Worm (Caenorhabditis elegans) whole organism, L4 larva: ENCODE measurements around the gene F58B4.2.
A peak's percentile ranks its signal among the peaks of the same experiment; 100 is the strongest.

ENCODE experiments used
- F10B5.3 ChIP-seq: sonication (generic microtip); optimal IDR thresholded peaks from 2 replicates; lab custom pipeline; 2016; ENCODE audit warnings: mild to moderate bottlenecking, missing genetic modification characterization, missing compliant biosample characterization
- F26F4.8 ChIP-seq: fragments of 200-800 bp; sonication (Bioruptor generic); conservative IDR thresholded peaks from 2 replicates; pipeline ENCODE4 v1.3.6; 2022; ENCODE audit warnings: missing genetic modification characterization, missing compliant biosample characterization
- F44E2.7 ChIP-seq: fragments of 200-800 bp; sonication (Bioruptor generic); IDR thresholded peaks from 2 replicates; pipeline ENCODE4 v2.1.2; 2022; ENCODE audit warnings: missing genetic modification characterization, missing compliant biosample characterization
- F49E8.2 ChIP-seq: sonication (generic microtip); optimal IDR thresholded peaks from 2 replicates; lab custom pipeline; 2016; ENCODE audit warnings: missing compliant biosample characterization, mild to moderate bottlenecking, missing genetic modification characterization, borderline replicate concordance
- T20F7.1 ChIP-seq: fragments of 200-800 bp; sonication (Bioruptor generic); optimal IDR thresholded peaks from 2 replicates; lab custom pipeline; 2018; ENCODE audit warnings: mild to moderate bottlenecking, missing genetic modification characterization, missing compliant biosample characterization
- T26A8.4 ChIP-seq: fragments of 200-800 bp; sonication (Bioruptor generic); IDR thresholded peaks from 2 replicates; pipeline ENCODE4 v1.3.6; 2022; ENCODE audit warnings: missing genetic modification characterization, missing compliant biosample characterization
- Y75B8A.6 ChIP-seq: fragments of 200-800 bp; sonication (Bioruptor generic); IDR thresholded peaks from 2 replicates; pipeline ENCODE4 v1.3.6; 2022; ENCODE audit warnings: missing genetic modification reagents, missing genetic modification characterization, missing compliant biosample characterization
- ama-1 ChIP-seq: fragments of 150-350 bp; optimal IDR thresholded peaks from 2 replicates; lab custom pipeline; 2014; ENCODE audit warnings: inconsistent platforms, mixed read lengths
- ceh-20 ChIP-seq: fragments of 200-800 bp; sonication (Bioruptor generic); IDR thresholded peaks from 2 replicates; pipeline ENCODE4 v1.3.6; 2022; ENCODE audit warnings: missing genetic modification reagents, missing genetic modification characterization, missing compliant biosample characterization
- ceh-44 ChIP-seq: fragments of 200-800 bp; sonication (Bioruptor generic); IDR thresholded peaks from 2 replicates; pipeline ENCODE4 v1.3.6; 2022; ENCODE audit warnings: missing genetic modification reagents, missing genetic modification characterization, missing compliant biosample characterization
- ces-1 ChIP-seq: fragments of 150-350 bp; sonication (generic microtip); optimal IDR thresholded peaks from 4 replicates; lab custom pipeline; 2014; ENCODE audit warnings: missing biosample characterization, missing genetic modification reagents, missing genetic modification characterization
- dmd-6 ChIP-seq: fragments of 200-800 bp; sonication (Bioruptor generic); IDR thresholded peaks from 2 replicates; pipeline ENCODE4 v1.3.6; 2022; ENCODE audit warnings: missing genetic modification reagents, missing genetic modification characterization, missing compliant biosample characterization
- dmd-8 ChIP-seq: fragments of 200-800 bp; sonication (Bioruptor generic); IDR thresholded peaks from 2 replicates; pipeline ENCODE4 v1.3.6; 2022; ENCODE audit warnings: missing genetic modification characterization, missing compliant biosample characterization
- dmd-9 ChIP-seq: fragments of 200-800 bp; sonication (Bioruptor generic); IDR thresholded peaks from 2 replicates; pipeline ENCODE4 v1.3.6; 2022; ENCODE audit warnings: missing genetic modification reagents, missing genetic modification characterization, missing compliant biosample characterization
- egl-43 ChIP-seq: fragments of 200-800 bp; sonication (Bioruptor generic); IDR thresholded peaks from 2 replicates; pipeline ENCODE4 v1.3.6; 2022; ENCODE audit warnings: missing genetic modification reagents, missing genetic modification characterization, missing compliant biosample characterization
- gei-8 ChIP-seq: fragments of 200-800 bp; sonication (Bioruptor generic); optimal IDR thresholded peaks from 2 replicates; lab custom pipeline; 2018; ENCODE audit warnings: mild to moderate bottlenecking, missing genetic modification characterization, missing compliant biosample characterization
- hlh-11 ChIP-seq: fragments of 200-800 bp; sonication (Bioruptor generic); optimal IDR thresholded peaks from 2 replicates; lab custom pipeline; 2018; ENCODE audit warnings: mild to moderate bottlenecking, missing genetic modification characterization, missing compliant biosample characterization
- hlh-30 ChIP-seq: sonication (generic microtip); optimal IDR thresholded peaks from 2 replicates; lab custom pipeline; 2017; ENCODE audit warnings: antibody characterized with exemption, mild to moderate bottlenecking, missing genetic modification characterization, missing compliant biosample characterization; ENCODE audit not compliant: insufficient read depth
- jun-1 ChIP-seq: fragments of 150-350 bp; optimal IDR thresholded peaks from 2 replicates; lab custom pipeline; 2014; ENCODE audit warnings: missing biosample characterization, missing genetic modification reagents, missing genetic modification characterization
- lim-7 ChIP-seq: fragments of 200-800 bp; sonication (Bioruptor generic); IDR thresholded peaks from 2 replicates; pipeline ENCODE4 v1.3.6; 2022; ENCODE audit warnings: missing genetic modification characterization, missing compliant biosample characterization
- lin-1 ChIP-seq: fragments of 200-800 bp; sonication (Bioruptor generic); IDR thresholded peaks from 2 replicates; pipeline ENCODE4 v1.3.6; 2022; ENCODE audit warnings: missing genetic modification reagents, missing genetic modification characterization, missing compliant biosample characterization
- lir-3 ChIP-seq: sonication (generic microtip); optimal IDR thresholded peaks from 2 replicates; lab custom pipeline; 2016; ENCODE audit warnings: mild to moderate bottlenecking, missing genetic modification characterization, missing compliant biosample characterization
- lsy-2 ChIP-seq, 2 experiments: fragments of 150-350 bp in 1 of 2; sonication (generic microtip) in 1 of 2; optimal IDR thresholded peaks; 2 replicates each; lab custom pipeline; 2014 to 2017; ENCODE audit warnings: missing biosample characterization in 2 of 2, missing genetic modification characterization in 2 of 2
- madf-9 ChIP-seq: fragments of 200-800 bp; sonication (Bioruptor generic); conservative IDR thresholded peaks from 2 replicates; pipeline ENCODE4 v1.3.6; 2022; ENCODE audit warnings: missing genetic modification reagents, missing genetic modification characterization, missing compliant biosample characterization
- mdt-29 ChIP-seq: fragments of 200-800 bp; sonication (Bioruptor generic); IDR thresholded peaks from 2 replicates; pipeline ENCODE4 v1.3.6; 2022; ENCODE audit warnings: missing genetic modification reagents, missing genetic modification characterization, missing compliant biosample characterization
- mxl-3 ChIP-seq: fragments of 200-800 bp; sonication (Bioruptor generic); optimal IDR thresholded peaks from 2 replicates; lab custom pipeline; 2018; ENCODE audit warnings: mild to moderate bottlenecking, missing genetic modification characterization, missing compliant biosample characterization
- nhr-111 ChIP-seq: fragments of 200-800 bp; sonication (Bioruptor generic); optimal IDR thresholded peaks from 2 replicates; lab custom pipeline; 2018; ENCODE audit warnings: mild to moderate bottlenecking, missing genetic modification characterization, missing compliant biosample characterization
- nhr-48 ChIP-seq: sonication (generic microtip); optimal IDR thresholded peaks from 2 replicates; lab custom pipeline; 2016; ENCODE audit warnings: mild to moderate bottlenecking, missing genetic modification characterization, missing compliant biosample characterization
- nhr-6 ChIP-seq: fragments of 150-350 bp; optimal IDR thresholded peaks from 2 replicates; lab custom pipeline; 2014; ENCODE audit warnings: missing biosample characterization, missing genetic modification characterization
- php-3 ChIP-seq: fragments of 200-800 bp; sonication (Bioruptor generic); IDR thresholded peaks from 2 replicates; pipeline ENCODE4 v1.3.6; 2022; ENCODE audit warnings: missing genetic modification reagents, missing genetic modification characterization, missing compliant biosample characterization
- pqm-1 ChIP-seq: sonication (generic microtip); optimal IDR thresholded peaks from 2 replicates; lab custom pipeline; 2017; ENCODE audit warnings: missing biosample characterization, missing genetic modification characterization
- saeg-2 ChIP-seq: fragments of 200-800 bp; sonication (Bioruptor generic); IDR thresholded peaks from 2 replicates; pipeline ENCODE4 v1.3.6; 2022; ENCODE audit warnings: missing genetic modification reagents, missing genetic modification characterization, missing compliant biosample characterization
- set-16 ChIP-seq: fragments of 200-800 bp; sonication (Bioruptor generic); IDR thresholded peaks from 2 replicates; pipeline ENCODE4 v1.3.6; 2022; ENCODE audit warnings: missing genetic modification reagents, missing genetic modification characterization, missing compliant biosample characterization
- skn-1 ChIP-seq: fragments of 150-350 bp; optimal IDR thresholded peaks from 2 replicates; lab custom pipeline; 2014; ENCODE audit warnings: missing biosample characterization, missing genetic modification characterization
- snpc-1.2 ChIP-seq: fragments of 200-800 bp; sonication (Bioruptor generic); IDR thresholded peaks from 2 replicates; pipeline ENCODE4 v1.3.6; 2022; ENCODE audit warnings: missing genetic modification reagents, missing genetic modification characterization, missing compliant biosample characterization
- spr-1 ChIP-seq: sonication (generic microtip); optimal IDR thresholded peaks from 2 replicates; lab custom pipeline; 2016; ENCODE audit warnings: mild to moderate bottlenecking, missing genetic modification characterization, missing compliant biosample characterization
- spr-3 ChIP-seq: fragments of 200-800 bp; sonication (Bioruptor generic); optimal IDR thresholded peaks from 2 replicates; lab custom pipeline; 2018; ENCODE audit warnings: mild to moderate bottlenecking, missing genetic modification characterization, missing compliant biosample characterization
- tag-97 ChIP-seq: fragments of 200-800 bp; sonication (Bioruptor generic); IDR thresholded peaks from 2 replicates; pipeline ENCODE4 v1.3.6; 2022; ENCODE audit warnings: missing genetic modification characterization, missing compliant biosample characterization
- unc-130 ChIP-seq: sonication (generic microtip); optimal IDR thresholded peaks from 2 replicates; lab custom pipeline; 2016; ENCODE audit warnings: missing genetic modification reagents, missing genetic modification characterization, missing compliant biosample characterization
- unc-39 ChIP-seq: sonication (generic microtip); optimal IDR thresholded peaks from 2 replicates; lab custom pipeline; 2017; ENCODE audit warnings: missing biosample characterization, missing genetic modification characterization
- unc-62 ChIP-seq, 3 experiments: fragments of 150-350 bp in 1 of 3; sonication (generic microtip); optimal IDR thresholded peaks in 2 of 3; peaks in 1 of 3; 1 replicate in 1 of 3; 2 replicates in 2 of 3; lab custom pipeline; 2014 to 2017; ENCODE audit warnings: missing biosample characterization in 3 of 3, missing genetic modification characterization in 3 of 3, missing genetic modification reagents in 3 of 3, missing genotype in 1 of 3
- zag-1 ChIP-seq: fragments of 150-350 bp; optimal IDR thresholded peaks from 2 replicates; lab custom pipeline; 2014; ENCODE audit warnings: missing biosample characterization, missing genetic modification characterization
- zfp-2 ChIP-seq: sonication (generic microtip); optimal IDR thresholded peaks from 2 replicates; lab custom pipeline; 2016; ENCODE audit warnings: mild to moderate bottlenecking, missing genetic modification characterization, missing compliant biosample characterization
- zfp-3 ChIP-seq: fragments of 200-800 bp; sonication (Bioruptor generic); conservative IDR thresholded peaks from 2 replicates; pipeline ENCODE4 v1.3.6; 2022; ENCODE audit warnings: missing genetic modification reagents, missing genetic modification characterization, missing compliant biosample characterization
- zip-11 ChIP-seq: fragments of 200-800 bp; sonication (Bioruptor generic); IDR thresholded peaks from 2 replicates; pipeline ENCODE4 v1.3.6; 2022; ENCODE audit warnings: missing genetic modification characterization, missing compliant biosample characterization
- zip-2 ChIP-seq: fragments of 150-350 bp; optimal IDR thresholded peaks from 2 replicates; lab custom pipeline; 2014; ENCODE audit warnings: missing biosample characterization, missing genetic modification characterization
- ztf-7 ChIP-seq: fragments of 150-350 bp; optimal IDR thresholded peaks from 2 replicates; lab custom pipeline; 2014; ENCODE audit warnings: missing biosample characterization, missing genetic modification characterization

F58B4.2 gene

ce11 chrV:10918373-10918772 lies at the start of gene F58B4.2:
TSS of gene F58B4.2 (minus strand) at chrV:10918473.
- TF ChIP-seq snpc-1.2 (no peak), ztf-7 (tag; lab: Kevin White, UChicago) (no peak), tag-97 (GFP tag; lab: Robert Waterston, UW) (no peak), lsy-2 (tag; optimal IDR thresholded peaks at IDR 0.05; lab: Kevin White, UChicago) (no peak), zip-2 (no peak), spr-1 (tag; lab: Kevin White, UChicago) (no peak), lim-7 (GFP tag; lab: Robert Waterston, UW) (no peak), dmd-9 (GFP tag; lab: Robert Waterston, UW) (no peak), F44E2.7 (GFP tag; lab: Robert Waterston, UW) (no peak), madf-9 (GFP tag; lab: Robert Waterston, UW) (no peak), F26F4.8 (GFP tag; lab: Robert Waterston, UW) (no peak), zfp-2 (tag; lab: Kevin White, UChicago) (no peak), F49E8.2 (tag; lab: Kevin White, UChicago) (no peak), ces-1 (GFP tag; lab: Kevin White, UChicago) (no peak), mxl-3 (GFP tag; lab: Kevin White, UChicago) (no peak)

- TF ChIP-seq php-3 (GFP tag; lab: Robert Waterston, UW) = 0 out of 2 replicates have a peak, but pooled peaks have one; percentile 27
- no peak for TF ChIP-seq ama-1 (lab: Kevin White, UChicago)
- TF ChIP-seq zfp-3 (GFP tag; lab: Robert Waterston, UW) = peak; percentile 75
- no peak for TF ChIP-seq egl-43 (GFP tag; lab: Robert Waterston, UW)
- no peak for TF ChIP-seq zag-1 (tag; lab: Kevin White, UChicago)
- no peak for TF ChIP-seq dmd-8 (GFP tag; lab: Robert Waterston, UW)
- TF ChIP-seq lin-1 (GFP tag; lab: Robert Waterston, UW) = no peak; the same call in 1 of the 2 replicates
- TF ChIP-seq F44E2.7 (GFP tag; lab: Robert Waterston, UW) = no peak
- TF ChIP-seq pqm-1 (tag; lab: Kevin White, UChicago) = no peak
- no peak for TF ChIP-seq lir-3 (tag; lab: Kevin White, UChicago)
- no peak for TF ChIP-seq zip-11
- TF ChIP-seq ceh-20 (GFP tag; lab: Robert Waterston, UW) = 0 out of 2 replicates have a peak, but pooled peaks have one; percentile 14
- peak; percentile 15; the same call in 1 of the 2 replicates for TF ChIP-seq T26A8.4 (GFP tag; lab: Robert Waterston, UW)
- no peak for TF ChIP-seq tag-97 (GFP tag; lab: Robert Waterston, UW)
- TF ChIP-seq nhr-48 = peak; percentile 60
- no peak for TF ChIP-seq spr-1 (tag; lab: Kevin White, UChicago)
- no peak for TF ChIP-seq F10B5.3 (tag; lab: Kevin White, UChicago)
- no peak for TF ChIP-seq nhr-111 (GFP tag; lab: Kevin White, UChicago)
- no peak for TF ChIP-seq set-16
- peak; percentile 51 for TF ChIP-seq gei-8 (GFP tag; lab: Kevin White, UChicago)
- TF ChIP-seq spr-3 (GFP tag; lab: Kevin White, UChicago) = no peak
- no peak for TF ChIP-seq dmd-9 (GFP tag; lab: Robert Waterston, UW)
- no peak for TF ChIP-seq jun-1 (tag; lab: Kevin White, UChicago)
- TF ChIP-seq zfp-2 (tag; lab: Kevin White, UChicago) = no peak
- TF ChIP-seq ceh-44 = no peak
- TF ChIP-seq nhr-6 (tag; lab: Kevin White, UChicago) = no peak
- 0 out of 2 replicates have a peak, but pooled peaks have one; percentile 27 for TF ChIP-seq saeg-2 (GFP tag; lab: Robert Waterston, UW)
- TF ChIP-seq hlh-30 = no peak
- peak; percentile 60; the same call in 1 of the 2 replicates for TF ChIP-seq Y75B8A.6
- TF ChIP-seq T20F7.1 (GFP tag; lab: Kevin White, UChicago) = peak; percentile 67
- TF ChIP-seq unc-39 (tag; lab: Kevin White, UChicago) = no peak
- peak; percentile 99 for TF ChIP-seq dmd-6 (GFP tag; lab: Robert Waterston, UW)
- 0 out of 2 replicates have a peak, but pooled peaks have one; percentile 58 for TF ChIP-seq mdt-29 (GFP tag; lab: Robert Waterston, UW)
- TF ChIP-seq skn-1 (tag; lab: Kevin White, UChicago) = no peak
- peak; percentile 74 for TF ChIP-seq hlh-11
- peak in 1 of 2 experiments; percentile 86 for TF ChIP-seq unc-62 (GFP tag; optimal IDR thresholded peaks at IDR 0.05 in 1 of 2; lab: Kevin White, UChicago)
- no peak for TF ChIP-seq unc-62 (tag; optimal IDR thresholded peaks at IDR 0.05; lab: Kevin White, UChicago)
- TF ChIP-seq F49E8.2 (tag; lab: Kevin White, UChicago) = peak; percentile 32
- TF ChIP-seq unc-130 (GFP tag; lab: Kevin White, UChicago) = no peak
Measured at ce11 chrV:10967594-10968273, 49.5 kb upstream of the F58B4.2 start.
